Fruit fly (Drosophila melanogaster): ENCODE data around the gene Pdp1.

DNA sequence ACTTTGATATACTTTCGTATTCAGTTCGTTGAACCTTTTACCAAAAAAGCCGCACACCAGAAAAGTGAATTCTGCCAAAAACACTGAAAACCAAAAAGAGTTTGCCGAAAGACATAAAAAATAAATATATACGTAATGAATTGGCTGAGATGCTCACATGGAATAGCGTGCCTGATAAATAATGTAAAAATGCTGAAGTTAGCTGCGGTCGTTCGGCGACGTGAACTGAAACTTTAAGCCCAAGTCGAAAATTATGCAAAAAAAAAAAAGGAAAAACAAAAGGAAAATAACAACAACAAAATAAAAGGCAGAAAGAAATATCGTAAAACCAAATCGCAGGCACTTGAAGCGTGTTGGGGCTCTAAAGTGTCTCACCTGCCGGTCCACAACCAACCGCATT is 12.4 kb upstream of the Pdp1 start:
- TF ChIP-seq Abd-B (GFP tag; optimal IDR thresholded peaks at IDR 0.05) (no peak), pan (optimal IDR thresholded peaks at IDR 0.05) (no peak), OdsH (GFP tag; optimal IDR thresholded peaks at IDR 0.05) (no peak), Sp1 (GFP tag; optimal IDR thresholded peaks at IDR 0.05) (no peak), Vsx2 (GFP tag; optimal IDR thresholded peaks at IDR 0.05; ENCODE audit: partially characterized antibody) (no peak), Dif (GFP tag; optimal IDR thresholded peaks at IDR 0.05; ENCODE audit: partially characterized antibody) (no peak), Dfd (GFP tag; optimal IDR thresholded peaks at IDR 0.05) (no peak), HLH106 (tag; optimal IDR thresholded peaks at IDR 0.05) (no peak), N (GFP tag; optimal IDR thresholded peaks at IDR 0.05) (no peak)

Data from whole organism, wandering third instar larva.